Fruit fly (Drosophila melanogaster): ENCODE measurements around the gene CG7488.

Gene CG7488

DNA sequence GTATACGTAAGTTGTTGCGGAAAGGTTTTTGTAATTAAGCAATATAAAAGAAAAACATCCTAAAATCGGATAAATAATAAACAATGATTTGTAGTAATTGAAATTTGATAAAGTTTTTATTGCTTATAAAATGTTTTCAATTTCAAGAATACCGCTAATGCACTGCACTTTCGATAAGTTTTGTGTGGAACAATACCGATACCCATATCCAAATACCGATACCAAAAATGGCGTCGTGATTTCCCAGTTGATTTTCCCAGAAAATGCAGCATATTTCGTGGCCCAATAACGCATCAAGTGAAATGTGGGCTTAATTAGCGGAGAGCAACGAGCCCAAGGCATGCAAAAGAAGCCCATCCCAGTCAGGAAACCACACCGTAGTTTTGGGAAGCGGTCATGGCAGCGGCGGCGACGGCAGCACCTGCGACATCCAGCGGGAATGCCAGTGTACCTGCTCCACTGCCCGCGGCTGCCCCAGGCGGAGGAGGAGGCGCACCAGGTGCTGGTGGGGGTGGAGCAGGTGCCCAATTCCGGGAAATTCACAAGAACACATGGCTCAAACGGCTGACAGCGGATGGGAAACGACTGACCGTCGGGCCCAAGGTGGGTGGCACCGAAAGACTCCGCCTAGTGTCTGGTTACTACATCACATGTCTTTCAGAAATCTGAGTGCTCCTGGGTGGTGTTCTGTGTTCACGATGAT lies 9.4 kb upstream of the CG7488 start, which contains the start of gene CG31342:
Gene CG31342 (plus strand): TSS at position 214 of the 703 bp plus-strand sequence.
- no peak for TF ChIP-seq CG31627 (GFP tag; optimal IDR thresholded peaks at IDR 0.05)
- TF ChIP-seq esn (GFP tag; optimal IDR thresholded peaks at IDR 0.05): peak; percentile 52
- no peak for TF ChIP-seq spab (GFP tag; optimal IDR thresholded peaks at IDR 0.05)
- TF ChIP-seq Hr38 (GFP tag; optimal IDR thresholded peaks at IDR 0.05): no peak
- TF ChIP-seq Lpt (GFP tag; optimal IDR thresholded peaks at IDR 0.05): no peak
- TF ChIP-seq lz (GFP tag; optimal IDR thresholded peaks at IDR 0.05): no peak
- peak; percentile 67 for TF ChIP-seq CG15336 (GFP tag; IDR thresholded peaks at IDR 0.05)
- peak; percentile 41; the same call in 2 of the 3 replicates for TF ChIP-seq CG8119 (GFP tag; IDR thresholded peaks at IDR 0.05)
- no peak for TF ChIP-seq fkh (GFP tag; optimal IDR thresholded peaks at IDR 0.05)
- peak; percentile 57 for TF ChIP-seq CG3032 (tag; optimal IDR thresholded peaks at IDR 0.05)
- TF ChIP-seq CG32006 (GFP tag; optimal IDR thresholded peaks at IDR 0.05): no peak
- no peak for TF ChIP-seq CG4318 (GFP tag; optimal IDR thresholded peaks at IDR 0.05)
- TF ChIP-seq Gug (GFP tag; IDR thresholded peaks at IDR 0.05): no peak
- TF ChIP-seq dsx (GFP tag; optimal IDR thresholded peaks at IDR 0.05; ENCODE audit: poor library complexity, severe bottlenecking): no peak
- TF ChIP-seq svp (GFP tag): peak; percentile 48
- TF ChIP-seq cyc (GFP tag; optimal IDR thresholded peaks at IDR 0.05): peak; percentile 1

- TF ChIP-seq cyc (GFP tag; optimal IDR thresholded peaks at IDR 0.05) (no peak), fd85E (GFP tag; optimal IDR thresholded peaks at IDR 0.05) (no peak), svp (GFP tag) (no peak), OdsH (GFP tag; optimal IDR thresholded peaks at IDR 0.05) (no peak)
These were observed 7.0 kb upstream of the CG7488 start, which contains the start of gene CG14383 for dm6 chr3R:12988411-12988810. TSS of gene CG14383 (minus strand) at chr3R:12988511.

dm6 chr3R:12993018-12993417 lies 2.4 kb upstream of the CG7488 start, which contains the start of gene yellow-f:
TSS of gene yellow-f (minus strand) at chr3R:12993201.
- TF ChIP-seq CG31627 (GFP tag; optimal IDR thresholded peaks at IDR 0.05) (no peak), OdsH (GFP tag; optimal IDR thresholded peaks at IDR 0.05) (no peak), svp (GFP tag) (peak; percentile 98), CG8319 (GFP tag; optimal IDR thresholded peaks at IDR 0.05) (no peak)

- TF ChIP-seq CG32006 (GFP tag; optimal IDR thresholded peaks at IDR 0.05) (no peak), CG10631 (GFP tag; optimal IDR thresholded peaks at IDR 0.05) (no peak), CG4318 (GFP tag; optimal IDR thresholded peaks at IDR 0.05) (no peak), Hr38 (GFP tag; optimal IDR thresholded peaks at IDR 0.05) (no peak), dsx (GFP tag; optimal IDR thresholded peaks at IDR 0.05; ENCODE audit: poor library complexity, severe bottlenecking) (no peak), Sox15 (GFP tag; optimal IDR thresholded peaks at IDR 0.05) (no peak), CG11762 (GFP tag; optimal IDR thresholded peaks at IDR 0.05; ENCODE audit: insufficient read depth) (no peak)
These were observed 373 bp upstream of the CG7488 start, which contains the start of gene yellow-f2 for dm6 chr3R:12995047-12995446. TSS of gene yellow-f2 (minus strand) at chr3R:12995147.

dm6 chr3R:12997550-12998233 lies 2.3 kb downstream of the CG7488 start, which contains the start of the genes CG17327, CG44194 and CG7518:
TSS of gene CG17327 (minus strand) at chr3R:12997726.
TSS of gene CG44194 (minus strand) at chr3R:12997726.
TSS of gene CG7518 (plus strand) at chr3R:12998089.
- TF ChIP-seq CG31627 (GFP tag; optimal IDR thresholded peaks at IDR 0.05) (peak; percentile 1), CG6854 (GFP tag; optimal IDR thresholded peaks at IDR 0.05) (no peak), Met (GFP tag; optimal IDR thresholded peaks at IDR 0.05) (no peak), dsx (GFP tag; optimal IDR thresholded peaks at IDR 0.05; ENCODE audit: poor library complexity, severe bottlenecking) (no peak), CG3032 (tag; optimal IDR thresholded peaks at IDR 0.05) (peak; percentile 25), CG6792 (GFP tag; optimal IDR thresholded peaks at IDR 0.05) (no peak), Ets96B (tag; optimal IDR thresholded peaks at IDR 0.05) (no peak), svp (GFP tag) (no peak), CG8319 (GFP tag; optimal IDR thresholded peaks at IDR 0.05) (no peak), fd59A (GFP tag; optimal IDR thresholded peaks at IDR 0.05) (no peak), CG6808 (GFP tag; optimal IDR thresholded peaks at IDR 0.05) (no peak), ss (GFP tag; optimal IDR thresholded peaks at IDR 0.05) (no peak), Eip75B (GFP tag; optimal IDR thresholded peaks at IDR 0.05) (no peak), fd85E (GFP tag; optimal IDR thresholded peaks at IDR 0.05) (no peak), CG8632 (GFP tag; optimal IDR thresholded peaks at IDR 0.05) (no peak), CG9139 (GFP tag; optimal IDR thresholded peaks at IDR 0.05) (no peak), Hr38 (GFP tag; optimal IDR thresholded peaks at IDR 0.05) (no peak), CG4318 (GFP tag; optimal IDR thresholded peaks at IDR 0.05) (no peak), net (GFP tag; optimal IDR thresholded peaks at IDR 0.05) (no peak), Lpt (GFP tag; optimal IDR thresholded peaks at IDR 0.05) (no peak), CG11902 (GFP tag; optimal IDR thresholded peaks at IDR 0.05) (no peak), CG1621 (tag; optimal IDR thresholded peaks at IDR 0.05) (no peak), cyc (GFP tag; optimal IDR thresholded peaks at IDR 0.05) (peak; percentile 22), Eip78C (GFP tag) (no peak), dac (GFP tag; optimal IDR thresholded peaks at IDR 0.05) (no peak), esn (GFP tag; optimal IDR thresholded peaks at IDR 0.05) (peak; percentile 27), CG8119 (GFP tag; IDR thresholded peaks at IDR 0.05) (no peak), Sox102F (GFP tag; optimal IDR thresholded peaks at IDR 0.05) (no peak), CG10631 (GFP tag; optimal IDR thresholded peaks at IDR 0.05) (no peak)

Measured in whole organism, prepupa.